Worm (Caenorhabditis elegans) whole organism, L4 larva: ENCODE results near the gene ddx-15.

Source experiments
- F26F4.8 ChIP-seq: fragments of 200-800 bp; sonication (Bioruptor generic); conservative IDR thresholded peaks from 2 replicates; pipeline ENCODE4 v1.3.6; 2022; ENCODE audit warnings: missing genetic modification characterization, missing compliant biosample characterization
- F44E2.7 ChIP-seq: fragments of 200-800 bp; sonication (Bioruptor generic); IDR thresholded peaks from 2 replicates; pipeline ENCODE4 v2.1.2; 2022; ENCODE audit warnings: missing genetic modification characterization, missing compliant biosample characterization
- F49E8.2 ChIP-seq: sonication (generic microtip); optimal IDR thresholded peaks from 2 replicates; lab custom pipeline; 2016; ENCODE audit warnings: missing compliant biosample characterization, mild to moderate bottlenecking, missing genetic modification characterization, borderline replicate concordance
- R02D3.7 ChIP-seq: fragments of 150-350 bp; sonication (generic microtip); optimal IDR thresholded peaks from 3 replicates; lab custom pipeline; 2014; ENCODE audit warnings: missing biosample characterization, missing genetic modification characterization
- ZK546.5 ChIP-seq, 2 experiments: sonication (generic microtip); optimal IDR thresholded peaks; 2 replicates each; lab custom pipeline; 2017; ENCODE audit warnings: missing biosample characterization in 2 of 2, missing genetic modification characterization in 2 of 2
- aha-1 ChIP-seq: fragments of 150-350 bp; peaks from one replicate; lab custom pipeline; 2014; ENCODE audit warnings: missing biosample characterization, missing genetic modification characterization
- ceh-62 ChIP-seq: sonication (generic microtip); optimal IDR thresholded peaks from 2 replicates; lab custom pipeline; 2017; ENCODE audit warnings: missing biosample characterization, missing genetic modification characterization
- ces-1 ChIP-seq: fragments of 150-350 bp; sonication (generic microtip); optimal IDR thresholded peaks from 4 replicates; lab custom pipeline; 2014; ENCODE audit warnings: missing biosample characterization, missing genetic modification reagents, missing genetic modification characterization
- ctbp-1 ChIP-seq: fragments of 200-800 bp; sonication (Bioruptor generic); IDR thresholded peaks from 2 replicates; pipeline ENCODE4 v1.3.6; 2022; ENCODE audit warnings: missing genetic modification reagents, missing genetic modification characterization, missing compliant biosample characterization
- daf-16 ChIP-seq, 3 experiments: sonication (generic microtip); optimal IDR thresholded peaks; 2 replicates each; lab custom pipeline; 2016 to 2017; ENCODE audit warnings: missing genetic modification characterization in 3 of 3, missing genetic modification reagents in 3 of 3, mild to moderate bottlenecking in 2 of 3, missing compliant biosample characterization in 2 of 3, missing biosample characterization in 1 of 3, moderate library complexity in 1 of 3
- daf-19 ChIP-seq: fragments of 200-800 bp; sonication (Bioruptor generic); conservative IDR thresholded peaks from 2 replicates; pipeline ENCODE4 v1.3.6; 2022; ENCODE audit warnings: missing genetic modification characterization, missing compliant biosample characterization
- dmd-8 ChIP-seq: fragments of 200-800 bp; sonication (Bioruptor generic); IDR thresholded peaks from 2 replicates; pipeline ENCODE4 v1.3.6; 2022; ENCODE audit warnings: missing genetic modification characterization, missing compliant biosample characterization
- dpl-1 ChIP-seq: fragments of 150-350 bp; optimal IDR thresholded peaks from 2 replicates; lab custom pipeline; 2014; ENCODE audit warnings: missing biosample characterization, missing genetic modification reagents, missing genetic modification characterization
- duxl-1 ChIP-seq: sonication (generic microtip); optimal IDR thresholded peaks from 2 replicates; lab custom pipeline; 2016; ENCODE audit warnings: mild to moderate bottlenecking, missing genetic modification characterization, moderate library complexity, missing compliant biosample characterization; ENCODE audit not compliant: poor library complexity
- egl-27 ChIP-seq: sonication (generic microtip); optimal IDR thresholded peaks from 3 replicates; lab custom pipeline; 2017; ENCODE audit warnings: missing biosample characterization, missing genetic modification reagents, missing genetic modification characterization
- fkh-10 ChIP-seq: fragments of 150-350 bp; optimal IDR thresholded peaks from 2 replicates; lab custom pipeline; 2014; ENCODE audit warnings: missing biosample characterization, missing genetic modification reagents, missing genetic modification characterization
- hif-1 ChIP-seq, 2 experiments: sonication (generic microtip); optimal IDR thresholded peaks; 2 replicates each; lab custom pipeline; 2016 to 2017; ENCODE audit warnings: missing compliant biosample characterization in 2 of 2, missing genetic modification characterization in 2 of 2, missing genetic modification reagents in 2 of 2, missing genotype in 2 of 2, mild to moderate bottlenecking in 1 of 2
- hlh-30 ChIP-seq: sonication (generic microtip); optimal IDR thresholded peaks from 2 replicates; lab custom pipeline; 2017; ENCODE audit warnings: antibody characterized with exemption, mild to moderate bottlenecking, missing genetic modification characterization, missing compliant biosample characterization; ENCODE audit not compliant: insufficient read depth
- hmg-1.1 ChIP-seq: fragments of 200-800 bp; sonication (Bioruptor generic); IDR thresholded peaks from 2 replicates; pipeline ENCODE4 v1.3.6; 2022; ENCODE audit warnings: missing genetic modification reagents, missing genetic modification characterization, missing compliant biosample characterization
- jun-1 ChIP-seq: fragments of 150-350 bp; optimal IDR thresholded peaks from 2 replicates; lab custom pipeline; 2014; ENCODE audit warnings: missing biosample characterization, missing genetic modification reagents, missing genetic modification characterization
- lin-29 ChIP-seq: fragments of 200-800 bp; sonication (Bioruptor generic); IDR thresholded peaks from 2 replicates; pipeline ENCODE4 v1.3.6; 2022; ENCODE audit warnings: missing genetic modification reagents, missing genetic modification characterization, missing compliant biosample characterization
- lin-39 ChIP-seq: fragments of 150-350 bp; optimal IDR thresholded peaks from 2 replicates; lab custom pipeline; 2014; ENCODE audit warnings: missing biosample characterization, missing genetic modification reagents, missing genetic modification characterization
- lsy-2 ChIP-seq, 2 experiments: fragments of 150-350 bp in 1 of 2; sonication (generic microtip) in 1 of 2; optimal IDR thresholded peaks; 2 replicates each; lab custom pipeline; 2014 to 2017; ENCODE audit warnings: missing biosample characterization in 2 of 2, missing genetic modification characterization in 2 of 2
- madf-5 ChIP-seq, 2 experiments: fragments of 200-800 bp; sonication (Bioruptor generic); IDR thresholded peaks; 2 replicates each; pipeline ENCODE4 v1.3.6; 2022; ENCODE audit warnings: missing compliant biosample characterization in 2 of 2, missing genetic modification characterization in 2 of 2
- mdt-29 ChIP-seq: fragments of 200-800 bp; sonication (Bioruptor generic); IDR thresholded peaks from 2 replicates; pipeline ENCODE4 v1.3.6; 2022; ENCODE audit warnings: missing genetic modification reagents, missing genetic modification characterization, missing compliant biosample characterization
- mep-1 ChIP-seq: fragments of 150-350 bp; sonication (generic microtip); optimal IDR thresholded peaks from 3 replicates; lab custom pipeline; 2014; ENCODE audit warnings: missing biosample characterization, missing genetic modification characterization
- nhr-10 ChIP-seq: fragments of 150-350 bp; optimal IDR thresholded peaks from 2 replicates; lab custom pipeline; 2014; ENCODE audit warnings: missing biosample characterization, missing genetic modification characterization
- nhr-25 ChIP-seq: sonication (generic microtip); optimal IDR thresholded peaks from 2 replicates; lab custom pipeline; 2017; ENCODE audit warnings: missing genetic modification characterization, mild to moderate bottlenecking, missing compliant biosample characterization, antibody characterized with exemption, moderate library complexity, borderline replicate concordance; ENCODE audit not compliant: insufficient read depth
- rbr-2 ChIP-seq: sonication (generic microtip); optimal IDR thresholded peaks from 2 replicates; lab custom pipeline; 2016; ENCODE audit warnings: missing genotype, missing genetic modification characterization, missing compliant biosample characterization
- sdz-12 ChIP-seq: fragments of 200-800 bp; sonication (Bioruptor generic); optimal IDR thresholded peaks from 2 replicates; lab custom pipeline; 2018; ENCODE audit warnings: mild to moderate bottlenecking, missing genetic modification characterization, missing compliant biosample characterization
- set-16 ChIP-seq: fragments of 200-800 bp; sonication (Bioruptor generic); IDR thresholded peaks from 2 replicates; pipeline ENCODE4 v1.3.6; 2022; ENCODE audit warnings: missing genetic modification reagents, missing genetic modification characterization, missing compliant biosample characterization
- snpc-1.2 ChIP-seq: fragments of 200-800 bp; sonication (Bioruptor generic); IDR thresholded peaks from 2 replicates; pipeline ENCODE4 v1.3.6; 2022; ENCODE audit warnings: missing genetic modification reagents, missing genetic modification characterization, missing compliant biosample characterization
- snpc-4 ChIP-seq: fragments of 150-350 bp; optimal IDR thresholded peaks from 2 replicates; lab custom pipeline; 2014; ENCODE audit warnings: missing biosample characterization, missing genetic modification characterization
- unc-62 ChIP-seq, 3 experiments: fragments of 150-350 bp in 1 of 3; sonication (generic microtip); optimal IDR thresholded peaks in 2 of 3; peaks in 1 of 3; 1 replicate in 1 of 3; 2 replicates in 2 of 3; lab custom pipeline; 2014 to 2017; ENCODE audit warnings: missing biosample characterization in 3 of 3, missing genetic modification characterization in 3 of 3, missing genetic modification reagents in 3 of 3, missing genotype in 1 of 3
- vab-7 ChIP-seq: fragments of 200-800 bp; sonication (Bioruptor generic); IDR thresholded peaks from 2 replicates; pipeline ENCODE4 v1.3.6; 2022; ENCODE audit warnings: missing genetic modification reagents, missing genetic modification characterization, missing compliant biosample characterization

ddx-15 gene

ce11 chrIII:5634509-5634908, 43.0 kb upstream of the ddx-15 start:
- TF ChIP-seq hmg-1.1 (GFP tag; lab: Robert Waterston, UW) (peak; percentile 39; the same call in 1 of the 2 replicates), lsy-2 (tag; optimal IDR thresholded peaks at IDR 0.05; lab: Kevin White, UChicago) (peak in 1 of 2 experiments; percentile 10), dpl-1 (GFP tag; lab: Kevin White, UChicago) (no peak), daf-16 (GFP tag; optimal IDR thresholded peaks at IDR 0.05; lab: Kevin White, UChicago) (peak in 1 of 2 experiments; percentile 9), daf-16 (tag; optimal IDR thresholded peaks at IDR 0.05; lab: Kevin White, UChicago) (no peak), rbr-2 (tag; lab: Kevin White, UChicago) (peak; percentile 5), set-16 (GFP tag; lab: Robert Waterston, UW) (no peak), unc-62 (GFP tag; optimal IDR thresholded peaks at IDR 0.05 in 1 of 2; lab: Kevin White, UChicago) (peak in 1 of 2 experiments; percentile 94), unc-62 (tag; optimal IDR thresholded peaks at IDR 0.05; lab: Kevin White, UChicago) (no peak), hlh-30 (tag; lab: Kevin White, UChicago) (peak; percentile 11), snpc-1.2 (GFP tag; lab: Robert Waterston, UW) (no peak), F49E8.2 (no peak)

- TF ChIP-seq sdz-12 (GFP tag; lab: Kevin White, UChicago): no peak
- no peak for TF ChIP-seq ceh-62 (tag; lab: Kevin White, UChicago)
- TF ChIP-seq jun-1 (tag; lab: Kevin White, UChicago): no peak
- no peak for TF ChIP-seq F26F4.8
- TF ChIP-seq nhr-25 (tag; lab: Kevin White, UChicago): no peak
- peak in 1 of 2 experiments; percentile 12 for TF ChIP-seq hif-1 (tag; optimal IDR thresholded peaks at IDR 0.05; lab: Kevin White, UChicago)
- TF ChIP-seq mdt-29 (GFP tag; lab: Robert Waterston, UW): no peak
- no peak for TF ChIP-seq lin-39
- TF ChIP-seq ces-1 (GFP tag; lab: Kevin White, UChicago): peak; percentile 88
- peak in 1 of 2 experiments; percentile 41 for TF ChIP-seq unc-62 (GFP tag; optimal IDR thresholded peaks at IDR 0.05 in 1 of 2; lab: Kevin White, UChicago)
- no peak for TF ChIP-seq unc-62 (tag; optimal IDR thresholded peaks at IDR 0.05; lab: Kevin White, UChicago)
- TF ChIP-seq R02D3.7: no peak
- peak; percentile 3 for TF ChIP-seq mep-1 (tag; lab: Kevin White, UChicago)
- TF ChIP-seq daf-19: no peak
- TF ChIP-seq F44E2.7 (GFP tag; lab: Robert Waterston, UW): no peak
- 0 out of 2 replicates have a peak, but pooled peaks have one; percentile 15 for TF ChIP-seq vab-7 (GFP tag; lab: Robert Waterston, UW)
- TF ChIP-seq snpc-4: peak; percentile 30
- TF ChIP-seq duxl-1 (tag; lab: Kevin White, UChicago): no peak
- no peak for TF ChIP-seq dmd-8 (GFP tag; lab: Robert Waterston, UW)
- TF ChIP-seq ZK546.5 (tag; optimal IDR thresholded peaks at IDR 0.05; lab: Kevin White, UChicago): no peak
- peak in 1 of 2 experiments; percentile 38 for TF ChIP-seq lsy-2 (tag; optimal IDR thresholded peaks at IDR 0.05; lab: Kevin White, UChicago)
- TF ChIP-seq lin-29 (GFP tag; lab: Robert Waterston, UW): no peak
- peak; percentile 70 for TF ChIP-seq fkh-10
- TF ChIP-seq egl-27 (tag; lab: Kevin White, UChicago): no peak
- 0 out of 2 replicates have a peak, but pooled peaks have one; percentile 36 for TF ChIP-seq ctbp-1 (GFP tag; lab: Robert Waterston, UW)
- TF ChIP-seq madf-5 (GFP tag; IDR thresholded peaks at IDR 0.05; lab: Robert Waterston, UW): no peak
- TF ChIP-seq hmg-1.1 (GFP tag; lab: Robert Waterston, UW): no peak
- TF ChIP-seq nhr-10 (tag; lab: Kevin White, UChicago): no peak
- peak; percentile 34 for TF ChIP-seq hlh-30 (tag; lab: Kevin White, UChicago)
These were observed 41.0 kb upstream of the ddx-15 start for ce11 chrIII:5632426-5632976.

ce11 chrIII:5630350-5630749, 38.8 kb upstream of the ddx-15 start:
- TF ChIP-seq unc-62 (GFP tag; optimal IDR thresholded peaks at IDR 0.05 in 1 of 2; lab: Kevin White, UChicago) (peak in 1 of 2 experiments; percentile 39), unc-62 (tag; optimal IDR thresholded peaks at IDR 0.05; lab: Kevin White, UChicago) (no peak), snpc-4 (no peak), aha-1 (tag; lab: Kevin White, UChicago) (peak; percentile 34)
